Fruit fly (Drosophila melanogaster): ENCODE measurements around the gene CG7542.

DNA sequence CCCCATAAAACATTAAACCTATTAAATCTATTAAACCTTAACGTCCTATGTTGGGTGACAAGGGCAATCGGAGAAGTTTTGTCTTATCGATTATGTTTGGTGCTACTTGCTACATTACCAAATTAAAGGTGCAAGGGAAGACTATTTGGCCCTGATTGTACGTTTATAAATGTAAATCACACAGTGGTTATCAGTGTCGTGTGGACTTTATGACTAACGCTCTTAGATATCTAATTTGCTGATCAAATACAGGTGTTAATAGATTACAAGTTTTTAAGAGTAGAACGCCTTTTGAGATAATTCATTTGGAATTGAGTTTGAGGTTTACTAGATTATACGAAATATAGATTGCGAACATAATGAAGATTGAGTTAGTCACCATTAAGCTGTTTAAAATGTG lies 10.7 kb upstream of the CG7542 start:
- TF ChIP-seq Myc (optimal IDR thresholded peaks at IDR 0.05), result no peak
- TF ChIP-seq psq (optimal IDR thresholded peaks at IDR 0.05), result no peak
- no peak for TF ChIP-seq Sin3A (optimal IDR thresholded peaks at IDR 0.05)
- TF ChIP-seq h (optimal IDR thresholded peaks at IDR 0.05), result no peak

Data from Kc167 (cell line).